Worm (Caenorhabditis elegans): Measurements from ENCODE around the gene Y17G7B.20.

Gene Y17G7B.20

ce11 chrII:11954208-11954607, 25.4 kb downstream of the Y17G7B.20 start, which contains the start of gene W03C9.6:
TSS of gene W03C9.6 (plus strand) at chrII:11954508.
- TF ChIP-seq pbrm-1 (GFP tag; IDR thresholded peaks at IDR 0.05) (no peak), nhr-120 (GFP tag; IDR thresholded peaks at IDR 0.05) (no peak), ztf-22 (GFP tag; optimal IDR thresholded peaks at IDR 0.05) (no peak), ceh-79 (tag; optimal IDR thresholded peaks at IDR 0.05) (no peak)

- TF ChIP-seq ceh-40 (GFP tag; IDR thresholded peaks at IDR 0.05) (no peak), ccch-3 (GFP tag; optimal IDR thresholded peaks at IDR 0.05) (no peak), ceh-91 (GFP tag; IDR thresholded peaks at IDR 0.05) (no peak), C17E4.6 (GFP tag; IDR thresholded peaks at IDR 0.05) (no peak), ztf-25 (GFP tag; IDR thresholded peaks at IDR 0.05) (no peak), D2030.7 (GFP tag; IDR thresholded peaks at IDR 0.05) (no peak), ztf-3 (GFP tag; optimal IDR thresholded peaks at IDR 0.05) (no peak)
Measured at ce11 chrII:11952963-11953362, 26.7 kb downstream of the Y17G7B.20 start.

- TF ChIP-seq snpc-3.4 (tag; optimal IDR thresholded peaks at IDR 0.05): no peak
- TF ChIP-seq hmg-20 (GFP tag; IDR thresholded peaks at IDR 0.05): no peak
- TF ChIP-seq ceh-100 (GFP tag; IDR thresholded peaks at IDR 0.05): no peak
Measured at ce11 chrII:11948459-11948858, 31.2 kb downstream of the Y17G7B.20 start, which contains the start of gene W03C9.8. TSS of gene W03C9.8 (plus strand) at chrII:11948759.

DNA sequence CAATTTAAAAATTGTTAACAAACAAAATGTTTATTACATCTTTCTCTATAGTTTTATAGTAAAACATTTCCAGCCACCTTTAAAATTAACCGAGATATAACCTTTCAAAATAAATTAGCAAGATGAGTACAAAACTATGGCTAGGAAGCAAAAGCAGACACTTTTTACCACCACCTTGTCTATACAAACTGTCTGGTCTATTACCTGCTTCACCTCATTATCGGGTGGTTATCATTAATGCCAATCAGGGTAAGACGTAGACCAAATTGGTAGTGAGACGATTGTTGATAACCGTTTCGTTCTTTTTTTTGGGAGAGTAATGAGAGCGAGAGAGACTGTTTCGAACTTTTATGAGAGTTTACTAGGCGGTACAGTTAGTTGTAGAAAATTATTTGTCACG, 43.3 kb downstream of the Y17G7B.20 start:
- TF ChIP-seq nhr-80 (tag; optimal IDR thresholded peaks at IDR 0.05): peak; percentile 54
- no peak for TF ChIP-seq ceh-27 (GFP tag; optimal IDR thresholded peaks at IDR 0.05)

ce11 chrII:11935266-11935665, 44.4 kb downstream of the Y17G7B.20 start, which contains the start of gene lin-29:
TSS of gene lin-29 (minus strand) at chrII:11935343.
- no peak for TF ChIP-seq aptf-2 (GFP tag; conservative IDR thresholded peaks at IDR 0.05)
- TF ChIP-seq mes-4 (tag; optimal IDR thresholded peaks at IDR 0.05): no peak
- no peak for TF ChIP-seq ccch-3 (GFP tag; optimal IDR thresholded peaks at IDR 0.05)
- TF ChIP-seq Y95B8A.8 (GFP tag; IDR thresholded peaks at IDR 0.05): no peak
- no peak for TF ChIP-seq F10E7.11 (tag; optimal IDR thresholded peaks at IDR 0.05)
- no peak for TF ChIP-seq nhr-90 (tag; optimal IDR thresholded peaks at IDR 0.05)
- TF ChIP-seq snpc-1.3 (tag; optimal IDR thresholded peaks at IDR 0.05; ENCODE audit: insufficient read depth): no peak
- no peak for TF ChIP-seq F55B11.4 (tag; optimal IDR thresholded peaks at IDR 0.05; ENCODE audit: borderline replicate concordance, insufficient read depth)
- TF ChIP-seq F37B4.10 (GFP tag; IDR thresholded peaks at IDR 0.05): no peak
- no peak for TF ChIP-seq pbrm-1 (GFP tag; IDR thresholded peaks at IDR 0.05)
- no peak for TF ChIP-seq cebp-1 (GFP tag; IDR thresholded peaks at IDR 0.05)
- TF ChIP-seq cebp-1 (tag; optimal IDR thresholded peaks at IDR 0.05): no peak
- TF ChIP-seq F57C9.4 (tag; optimal IDR thresholded peaks at IDR 0.05): no peak
- no peak for TF ChIP-seq attf-5 (GFP tag; optimal IDR thresholded peaks at IDR 0.05)
- no peak for TF ChIP-seq lag-1 (GFP tag; IDR thresholded peaks at IDR 0.05)
- TF ChIP-seq lin-26 (GFP tag; IDR thresholded peaks at IDR 0.05): no peak

DNA sequence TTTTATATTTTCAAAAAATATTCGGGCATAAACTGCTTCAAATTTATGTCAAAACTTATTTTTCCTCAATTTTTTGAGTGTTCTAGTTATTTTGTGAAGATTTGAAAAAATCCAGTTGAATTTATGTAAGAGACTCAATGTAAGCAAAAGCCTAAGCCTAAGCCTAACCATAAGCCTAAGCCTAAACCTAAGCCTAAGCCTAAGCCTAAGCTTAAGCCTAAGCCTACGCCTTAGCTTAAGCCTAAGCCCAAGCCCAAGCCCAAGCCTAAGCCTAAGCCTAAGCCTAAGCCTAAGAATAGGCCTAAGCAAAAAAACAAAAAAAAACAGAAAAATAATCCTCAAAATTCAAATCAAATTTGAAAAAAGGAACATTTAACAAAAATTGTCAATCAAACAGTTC, 49.5 kb downstream of the Y17G7B.20 start:
- TF ChIP-seq F33H1.4 (GFP tag; IDR thresholded peaks at IDR 0.05) (no peak), ZK185.1 (tag; optimal IDR thresholded peaks at IDR 0.05; ENCODE audit: poor library complexity, severe bottlenecking) (no peak), bed-1 (GFP tag; IDR thresholded peaks at IDR 0.05) (no peak), lsy-27 (tag; optimal IDR thresholded peaks at IDR 0.05; ENCODE audit: borderline replicate concordance, insufficient read depth) (no peak), B0336.3 (GFP tag; IDR thresholded peaks at IDR 0.05) (no peak), let-607 (tag; optimal IDR thresholded peaks at IDR 0.05) (no peak), ceh-40 (GFP tag; IDR thresholded peaks at IDR 0.05) (no peak), mxl-1 (tag; optimal IDR thresholded peaks at IDR 0.05) (no peak), die-1 (tag; optimal IDR thresholded peaks at IDR 0.05) (no peak), ztf-22 (GFP tag; optimal IDR thresholded peaks at IDR 0.05) (no peak), akir-1 (GFP tag; optimal IDR thresholded peaks at IDR 0.05) (no peak), ztf-18 (tag; optimal IDR thresholded peaks at IDR 0.05) (no peak), lin-35 (GFP tag; optimal IDR thresholded peaks at IDR 0.05) (no peak), madf-8 (GFP tag; conservative IDR thresholded peaks at IDR 0.05) (no peak)
